Fruit fly (Drosophila melanogaster) whole organism, prepupa: ENCODE results near the gene CG11444.

Source experiments
- Blimp-1 ChIP-seq: fragments of 200-800 bp; sonication (Bioruptor generic); optimal IDR thresholded peaks from 3 replicates; lab custom pipeline; 2017; ENCODE audit warnings: missing biosample characterization, missing genetic modification characterization, mild to moderate bottlenecking, moderate library complexity, missing genetic modification reagents
- CG10669 ChIP-seq: fragments of 200-800 bp; sonication (Bioruptor generic); optimal IDR thresholded peaks from 3 replicates; lab custom pipeline; 2018; ENCODE audit warnings: missing biosample characterization, mild to moderate bottlenecking, missing genetic modification characterization, moderate library complexity
- CG11294 ChIP-seq: fragments of 200-800 bp; sonication (Bioruptor generic); IDR thresholded peaks from 2 replicates; pipeline ENCODE4 v1.3.6; 2022; ENCODE audit warnings: missing biosample characterization, missing genetic modification characterization
- CG11902 ChIP-seq: fragments of 200-800 bp; sonication (Bioruptor generic); optimal IDR thresholded peaks from 3 replicates; lab custom pipeline; 2016; ENCODE audit warnings: missing biosample characterization, missing genetic modification characterization
- CG15336 ChIP-seq: fragments of 200-800 bp; sonication (Bioruptor generic); IDR thresholded peaks from 2 replicates; pipeline ENCODE4 v1.3.6; 2022; ENCODE audit warnings: missing biosample characterization, missing genetic modification characterization
- CG1621 ChIP-seq: fragments of 200-800 bp; sonication (Bioruptor generic); optimal IDR thresholded peaks from 3 replicates; lab custom pipeline; 2018; ENCODE audit warnings: missing biosample characterization, mild to moderate bottlenecking, missing genetic modification characterization
- CG3032 ChIP-seq: fragments of 200-800 bp; optimal IDR thresholded peaks from 2 replicates; lab custom pipeline; 2019; ENCODE audit warnings: missing biosample characterization, mild to moderate bottlenecking, missing genetic modification characterization, moderate library complexity
- CG31627 ChIP-seq: fragments of 200-800 bp; sonication (Bioruptor generic); optimal IDR thresholded peaks from 3 replicates; lab custom pipeline; 2016; ENCODE audit warnings: missing biosample characterization, missing genetic modification characterization
- CG32006 ChIP-seq: fragments of 200-800 bp; sonication (Bioruptor generic); optimal IDR thresholded peaks from 3 replicates; lab custom pipeline; 2017; ENCODE audit warnings: missing biosample characterization, mild to moderate bottlenecking, missing genetic modification characterization
- CG34406 ChIP-seq: fragments of 200-800 bp; sonication (Bioruptor generic); optimal IDR thresholded peaks from 3 replicates; lab custom pipeline; 2016; ENCODE audit warnings: missing biosample characterization, missing genetic modification characterization
- CG3919 ChIP-seq: fragments of 200-800 bp; sonication (Bioruptor generic); optimal IDR thresholded peaks from 3 replicates; lab custom pipeline; 2016; ENCODE audit warnings: missing biosample characterization, missing genetic modification characterization
- CG4318 ChIP-seq: fragments of 200-800 bp; sonication (Bioruptor generic); optimal IDR thresholded peaks from 3 replicates; lab custom pipeline; 2017; ENCODE audit warnings: missing biosample characterization, mild to moderate bottlenecking, missing genetic modification characterization
- CG6163 ChIP-seq: fragments of 200-800 bp; sonication (Bioruptor generic); IDR thresholded peaks from 3 replicates; pipeline ENCODE4 v1.3.6; 2022; ENCODE audit warnings: missing biosample characterization, missing genetic modification characterization
- CG6276 ChIP-seq: fragments of 200-800 bp; sonication (Bioruptor generic); optimal IDR thresholded peaks from 2 replicates; lab custom pipeline; 2017; ENCODE audit warnings: missing biosample characterization, mild to moderate bottlenecking, missing genetic modification characterization
- CG6792 ChIP-seq: fragments of 200-800 bp; sonication (Bioruptor generic); optimal IDR thresholded peaks from 3 replicates; lab custom pipeline; 2016; ENCODE audit warnings: missing biosample characterization, missing genetic modification characterization
- CG6854 ChIP-seq: fragments of 200-800 bp; sonication (Bioruptor generic); optimal IDR thresholded peaks from 2 replicates; lab custom pipeline; 2017; ENCODE audit warnings: missing biosample characterization, mild to moderate bottlenecking, missing genetic modification characterization
- CG7368 ChIP-seq: fragments of 200-800 bp; sonication (Bioruptor generic); optimal IDR thresholded peaks from 3 replicates; lab custom pipeline; 2016; ENCODE audit warnings: missing biosample characterization, missing genetic modification characterization
- CG8319 ChIP-seq: fragments of 200-800 bp; sonication (Bioruptor generic); optimal IDR thresholded peaks from 3 replicates; lab custom pipeline; 2016; ENCODE audit warnings: missing biosample characterization, missing genetic modification characterization
- CG9139 ChIP-seq: fragments of 200-800 bp; sonication (Bioruptor generic); optimal IDR thresholded peaks from 3 replicates; lab custom pipeline; 2017; ENCODE audit warnings: missing biosample characterization, mild to moderate bottlenecking, missing genetic modification characterization
- Eip75B ChIP-seq: fragments of 200-800 bp; sonication (Bioruptor generic); optimal IDR thresholded peaks from 3 replicates; lab custom pipeline; 2016; ENCODE audit warnings: missing biosample characterization, missing genetic modification characterization
- Eip78C ChIP-seq: fragments of 200-800 bp; sonication (Bioruptor generic); peaks from one replicate; lab custom pipeline; 2016; ENCODE audit warnings: missing biosample characterization, missing genetic modification characterization
- Eip93F ChIP-seq: fragments of 200-800 bp; sonication (Bioruptor generic); optimal IDR thresholded peaks from 2 replicates; lab custom pipeline; 2016; ENCODE audit warnings: missing biosample characterization, mild to moderate bottlenecking, missing genetic modification characterization
- Ets21C ChIP-seq: fragments of 200-800 bp; sonication (Bioruptor generic); optimal IDR thresholded peaks from 3 replicates; lab custom pipeline; 2016; ENCODE audit warnings: missing biosample characterization, missing genetic modification characterization
- Ets96B ChIP-seq: fragments of 200-800 bp; optimal IDR thresholded peaks from 2 replicates; lab custom pipeline; 2019; ENCODE audit warnings: missing biosample characterization, mild to moderate bottlenecking, missing genetic modification characterization, moderate library complexity
- Gug ChIP-seq: fragments of 200-800 bp; sonication (Bioruptor generic); IDR thresholded peaks from 2 replicates; pipeline ENCODE4 v1.3.6; 2022; ENCODE audit warnings: missing biosample characterization, missing genetic modification characterization
- Hr38 ChIP-seq: sonication (Bioruptor generic); optimal IDR thresholded peaks from 2 replicates; lab custom pipeline; 2016; ENCODE audit warnings: missing biosample characterization, missing genetic modification characterization
- Hr39 ChIP-seq: fragments of 200-800 bp; sonication (Bioruptor generic); optimal IDR thresholded peaks from 2 replicates; lab custom pipeline; 2016; ENCODE audit warnings: missing biosample characterization, missing genetic modification characterization
- Hr4 ChIP-seq: fragments of 200-800 bp; sonication (Bioruptor generic); optimal IDR thresholded peaks from 3 replicates; lab custom pipeline; 2016; ENCODE audit warnings: missing biosample characterization, missing genetic modification characterization
- Lpt ChIP-seq: fragments of 200-800 bp; sonication (Bioruptor generic); optimal IDR thresholded peaks from 3 replicates; lab custom pipeline; 2016; ENCODE audit warnings: missing biosample characterization, missing genetic modification characterization
- Met ChIP-seq: fragments of 200-800 bp; sonication (Bioruptor generic); optimal IDR thresholded peaks from 3 replicates; lab custom pipeline; 2016; ENCODE audit warnings: missing biosample characterization, missing genetic modification characterization
- OdsH ChIP-seq: fragments of 200-800 bp; sonication (Bioruptor generic); optimal IDR thresholded peaks from 3 replicates; lab custom pipeline; 2016; ENCODE audit warnings: missing biosample characterization, missing genetic modification characterization
- Smox ChIP-seq: fragments of 200-800 bp; sonication (Bioruptor generic); optimal IDR thresholded peaks from 3 replicates; lab custom pipeline; 2016; ENCODE audit warnings: missing biosample characterization, missing genetic modification characterization
- Sox14 ChIP-seq: fragments of 200-800 bp; sonication (Bioruptor generic); optimal IDR thresholded peaks from 3 replicates; lab custom pipeline; 2016; ENCODE audit warnings: missing biosample characterization, missing genetic modification characterization
- Sox15 ChIP-seq: fragments of 200-800 bp; sonication (Bioruptor generic); optimal IDR thresholded peaks from 3 replicates; lab custom pipeline; 2016; ENCODE audit warnings: missing biosample characterization, missing genetic modification characterization
- achi ChIP-seq: fragments of 200-800 bp; sonication (Bioruptor generic); optimal IDR thresholded peaks from 3 replicates; lab custom pipeline; 2016; ENCODE audit warnings: missing biosample characterization, missing genetic modification characterization
- acj6 ChIP-seq: fragments of 200-800 bp; sonication (Bioruptor generic); optimal IDR thresholded peaks from 3 replicates; lab custom pipeline; 2016; ENCODE audit warnings: missing biosample characterization, missing genetic modification characterization
- cyc ChIP-seq: fragments of 200-800 bp; sonication (Bioruptor generic); optimal IDR thresholded peaks from 3 replicates; lab custom pipeline; 2016; ENCODE audit warnings: missing biosample characterization, missing genetic modification characterization
- dac ChIP-seq: fragments of 200-800 bp; sonication (Bioruptor generic); optimal IDR thresholded peaks from 2 replicates; lab custom pipeline; 2017; ENCODE audit warnings: missing biosample characterization, mild to moderate bottlenecking, missing genetic modification characterization
- dsx ChIP-seq: fragments of 200-800 bp; optimal IDR thresholded peaks from 3 replicates; lab custom pipeline; 2019; ENCODE audit warnings: missing biosample characterization, mild to moderate bottlenecking, missing genetic modification characterization, moderate library complexity; ENCODE audit not compliant: poor library complexity, severe bottlenecking
- eg ChIP-seq: fragments of 200-800 bp; sonication (Bioruptor generic); IDR thresholded peaks from 3 replicates; pipeline ENCODE4 v1.3.6; 2022; ENCODE audit warnings: missing biosample characterization, missing genetic modification characterization
- esn ChIP-seq: fragments of 200-800 bp; sonication (Bioruptor generic); optimal IDR thresholded peaks from 2 replicates; lab custom pipeline; 2016; ENCODE audit warnings: missing biosample characterization, mild to moderate bottlenecking, missing genetic modification characterization, moderate library complexity
- fd59A ChIP-seq: fragments of 200-800 bp; sonication (Bioruptor generic); optimal IDR thresholded peaks from 2 replicates; lab custom pipeline; 2017; ENCODE audit warnings: missing biosample characterization, mild to moderate bottlenecking, missing genetic modification characterization, missing genetic modification reagents
- fd85E ChIP-seq: fragments of 200-800 bp; sonication (Bioruptor generic); optimal IDR thresholded peaks from 3 replicates; lab custom pipeline; 2016; ENCODE audit warnings: missing biosample characterization, missing genetic modification characterization
- fkh ChIP-seq: fragments of 200-800 bp; sonication (Bioruptor generic); optimal IDR thresholded peaks from 3 replicates; lab custom pipeline; 2017; ENCODE audit warnings: missing biosample characterization, mild to moderate bottlenecking, missing genetic modification characterization, moderate library complexity
- lz ChIP-seq: fragments of 200-800 bp; sonication (Bioruptor generic); optimal IDR thresholded peaks from 3 replicates; lab custom pipeline; 2016; ENCODE audit warnings: missing biosample characterization, missing genetic modification characterization
- spab ChIP-seq: fragments of 200-800 bp; sonication (Bioruptor generic); optimal IDR thresholded peaks from 2 replicates; lab custom pipeline; 2017; ENCODE audit warnings: missing biosample characterization, mild to moderate bottlenecking, missing genetic modification characterization, missing genetic modification reagents
- vri ChIP-seq: fragments of 200-800 bp; sonication (Bioruptor generic); optimal IDR thresholded peaks from 3 replicates; lab custom pipeline; 2016; ENCODE audit warnings: missing biosample characterization, mild to moderate bottlenecking, missing genetic modification characterization

The CG11444 gene

DNA sequence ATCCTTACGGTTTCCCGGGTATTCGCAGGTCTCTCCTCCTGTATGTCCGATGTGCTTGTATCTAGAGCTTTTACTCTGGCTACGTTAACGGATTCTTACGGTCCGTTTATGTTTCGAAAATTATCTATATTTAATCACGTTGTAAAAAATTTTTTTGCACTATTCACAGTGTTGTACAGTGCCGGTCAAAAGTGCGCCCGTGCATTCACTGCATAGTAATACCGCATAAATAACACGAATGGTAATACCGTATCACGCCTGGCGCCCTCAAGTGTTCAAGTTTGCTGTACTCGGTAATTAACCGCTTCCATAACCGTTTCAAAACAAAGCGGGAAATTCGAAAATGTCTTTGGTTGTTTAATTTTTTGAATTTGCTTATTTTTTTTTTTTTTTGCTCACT is at the start of gene CG11444:
Gene CG11444, minus strand, starts transcription at position 400 of the 400 bp plus-strand sequence.
- TF ChIP-seq CG9139: no peak
- TF ChIP-seq cyc (GFP tag; lab: Kevin White, UChicago): peak; percentile 51
- TF ChIP-seq Sox14: peak; percentile 49
- TF ChIP-seq CG34406 (GFP tag; lab: Kevin White, UChicago): no peak
- no peak for TF ChIP-seq acj6 (GFP tag; lab: Kevin White, UChicago)
- no peak for TF ChIP-seq Hr38 (GFP tag; lab: Kevin White, UChicago)
- TF ChIP-seq esn (GFP tag; lab: Kevin White, UChicago): peak; percentile 39
- TF ChIP-seq Ets96B (tag; lab: Kevin White, UChicago): no peak
- TF ChIP-seq CG32006 (GFP tag; lab: Kevin White, UChicago): no peak
- TF ChIP-seq CG8319: no peak
- TF ChIP-seq fkh: no peak
- TF ChIP-seq achi (GFP tag; lab: Kevin White, UChicago): no peak
- TF ChIP-seq Met (GFP tag; lab: Kevin White, UChicago): no peak
- TF ChIP-seq Hr39 (GFP tag; lab: Kevin White, UChicago): no peak
- TF ChIP-seq CG10669 (GFP tag; lab: Kevin White, UChicago): no peak
- no peak for TF ChIP-seq Smox
- TF ChIP-seq fd85E: no peak
- peak; percentile 33 for TF ChIP-seq vri (GFP tag; lab: Kevin White, UChicago)
- no peak for TF ChIP-seq CG3919 (GFP tag; lab: Kevin White, UChicago)
- no peak for TF ChIP-seq CG6276
- TF ChIP-seq CG4318 (GFP tag; lab: Kevin White, UChicago): no peak
- TF ChIP-seq Lpt (GFP tag; lab: Kevin White, UChicago): no peak
- TF ChIP-seq CG3032 (tag; lab: Kevin White, UChicago): peak; percentile 21
- no peak for TF ChIP-seq Eip93F
- peak; percentile 76 for TF ChIP-seq Eip78C (GFP tag; lab: Kevin White, UChicago)
- 0 out of 3 replicates have a peak, but pooled peaks have one; percentile 7 for TF ChIP-seq CG6163 (GFP tag; lab: Robert Waterston, UW)
- TF ChIP-seq OdsH (GFP tag; lab: Kevin White, UChicago): no peak
- TF ChIP-seq CG1621 (tag; lab: Kevin White, UChicago): peak; percentile 30
- no peak for TF ChIP-seq fd59A (GFP tag; lab: Kevin White, UChicago)
- no peak for TF ChIP-seq CG6854 (GFP tag; lab: Kevin White, UChicago)
- no peak for TF ChIP-seq CG15336
- TF ChIP-seq CG6792 (GFP tag; lab: Kevin White, UChicago): no peak
- peak; percentile 36 for TF ChIP-seq lz (GFP tag; lab: Kevin White, UChicago)
- no peak for TF ChIP-seq Ets21C (GFP tag; lab: Kevin White, UChicago)
- TF ChIP-seq dac (GFP tag; lab: Kevin White, UChicago): no peak
- TF ChIP-seq Gug (GFP tag; lab: Robert Waterston, UW): no peak
- no peak for TF ChIP-seq Sox15 (GFP tag; lab: Kevin White, UChicago)
- TF ChIP-seq CG11902 (GFP tag; lab: Kevin White, UChicago): no peak
- TF ChIP-seq Eip75B (GFP tag; lab: Kevin White, UChicago): no peak
- TF ChIP-seq CG7368 (GFP tag; lab: Kevin White, UChicago): no peak
- TF ChIP-seq eg: no peak
- TF ChIP-seq spab (GFP tag; lab: Kevin White, UChicago): no peak

DNA sequence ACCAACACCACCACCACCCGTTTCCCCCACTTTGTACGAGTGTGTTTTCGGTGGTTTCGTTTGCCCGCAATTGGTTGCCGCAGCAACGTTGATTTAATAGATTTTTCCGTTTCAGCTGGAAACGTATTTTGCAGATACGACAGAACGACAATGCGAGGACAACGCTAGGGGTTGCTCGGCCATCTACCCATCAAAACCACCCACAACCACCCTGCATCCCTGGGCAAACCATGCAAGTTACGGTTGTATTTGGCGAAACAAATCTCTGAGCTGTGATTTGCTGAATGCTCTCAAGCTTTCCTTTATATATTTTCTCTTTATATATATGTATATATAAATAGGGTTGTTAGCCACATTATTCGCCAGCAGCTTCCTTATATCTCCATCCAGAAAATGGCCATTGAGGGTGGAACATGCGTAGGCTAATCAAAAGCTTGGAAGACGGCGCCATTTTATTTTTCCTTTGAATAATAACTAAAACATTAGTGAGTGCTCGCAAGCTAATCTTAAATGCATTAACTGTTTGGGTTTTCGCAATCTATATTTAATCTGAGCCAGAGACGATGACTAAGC is 45.8 kb upstream of the CG11444 start:
- no peak for TF ChIP-seq lz (GFP tag; lab: Kevin White, UChicago)
- TF ChIP-seq Blimp-1 (GFP tag; lab: Kevin White, UChicago): no peak
- TF ChIP-seq CG6792 (GFP tag; lab: Kevin White, UChicago): no peak
- TF ChIP-seq fd85E: no peak
- no peak for TF ChIP-seq Met (GFP tag; lab: Kevin White, UChicago)
- TF ChIP-seq Eip93F: no peak
- TF ChIP-seq OdsH (GFP tag; lab: Kevin White, UChicago): no peak
- TF ChIP-seq CG11294: no peak
- no peak for TF ChIP-seq CG10669 (GFP tag; lab: Kevin White, UChicago)
- TF ChIP-seq eg: no peak
- no peak for TF ChIP-seq acj6 (GFP tag; lab: Kevin White, UChicago)
- TF ChIP-seq dsx (GFP tag; lab: Kevin White, UChicago): no peak
- no peak for TF ChIP-seq Hr39 (GFP tag; lab: Kevin White, UChicago)
- no peak for TF ChIP-seq CG31627 (GFP tag; lab: Kevin White, UChicago)
- TF ChIP-seq Hr38 (GFP tag; lab: Kevin White, UChicago): no peak
- TF ChIP-seq dac (GFP tag; lab: Kevin White, UChicago): no peak
- no peak for TF ChIP-seq Hr4 (GFP tag; lab: Kevin White, UChicago)
